Worm (Caenorhabditis elegans): ENCODE measurements around the gene srv-1.

- no peak for TF ChIP-seq nhr-28 (tag; optimal IDR thresholded peaks at IDR 0.05)
- no peak for TF ChIP-seq nhr-237 (tag; optimal IDR thresholded peaks at IDR 0.05)
- TF ChIP-seq unc-62 (GFP tag; optimal IDR thresholded peaks at IDR 0.05): no peak
- TF ChIP-seq flh-1 (GFP tag; optimal IDR thresholded peaks at IDR 0.05): no peak
- TF ChIP-seq ztf-11 (tag; optimal IDR thresholded peaks at IDR 0.05): no peak
- TF ChIP-seq cnd-1 (tag; optimal IDR thresholded peaks at IDR 0.05): peak; percentile 45
- TF ChIP-seq blmp-1 (tag; optimal IDR thresholded peaks at IDR 0.05): no peak
- no peak for TF ChIP-seq nhr-12 (tag; optimal IDR thresholded peaks at IDR 0.05)
- TF ChIP-seq lin-13 (tag; optimal IDR thresholded peaks at IDR 0.05): no peak
- no peak for TF ChIP-seq mep-1 (tag; optimal IDR thresholded peaks at IDR 0.05)
- TF ChIP-seq unc-120 (tag; optimal IDR thresholded peaks at IDR 0.05; ENCODE audit: poor library complexity, severe bottlenecking): peak; percentile 27
- no peak for TF ChIP-seq zip-8 (tag; optimal IDR thresholded peaks at IDR 0.05)
- no peak for TF ChIP-seq nhr-76 (tag; optimal IDR thresholded peaks at IDR 0.05)
Observed at ce11 chrIII:6805397-6805796, 44.8 kb upstream of the srv-1 start.

Measured in whole organism, mixed stage, embryonic.